Worm (Caenorhabditis elegans) whole organism, midembryonic: ENCODE results near the gene trpp-5.

Experiments used
- T22C8.4 ChIP-seq: fragments of 200-800 bp; sonication (Bioruptor generic); IDR thresholded peaks from 2 replicates; pipeline ENCODE4 v1.3.6; 2022; ENCODE audit warnings: missing genetic modification characterization, missing compliant biosample characterization
- cog-1 ChIP-seq: sonication (generic microtip); optimal IDR thresholded peaks from 2 replicates; lab custom pipeline; 2016; ENCODE audit warnings: missing genetic modification characterization, missing compliant biosample characterization
- flt-1 ChIP-seq: fragments of 200-800 bp; sonication (Bioruptor generic); IDR thresholded peaks from 2 replicates; pipeline ENCODE4 v1.3.6; 2022; ENCODE audit warnings: missing genetic modification characterization, missing compliant biosample characterization
- klf-2 ChIP-seq: fragments of 200-800 bp; sonication (Bioruptor generic); conservative IDR thresholded peaks from 2 replicates; pipeline ENCODE4 v1.3.6; 2022; ENCODE audit warnings: missing genetic modification reagents, missing genetic modification characterization, missing compliant biosample characterization
- med-1 ChIP-seq: sonication (generic microtip); optimal IDR thresholded peaks from 2 replicates; lab custom pipeline; 2017; ENCODE audit warnings: missing genetic modification characterization, mild to moderate bottlenecking, missing compliant biosample characterization, antibody characterized with exemption, missing genetic modification reagents; ENCODE audit not compliant: insufficient read depth
- ref-1 ChIP-seq: fragments of 200-800 bp; sonication (Bioruptor generic); conservative IDR thresholded peaks from 2 replicates; pipeline ENCODE4 v1.3.6; 2022; ENCODE audit warnings: missing genetic modification reagents, missing genetic modification characterization, missing compliant biosample characterization
- tab-1 ChIP-seq: fragments of 200-800 bp; sonication (Bioruptor generic); IDR thresholded peaks from 2 replicates; pipeline ENCODE4 v1.3.6; 2022; ENCODE audit warnings: missing genetic modification characterization, missing compliant biosample characterization
- ztf-23 ChIP-seq: fragments of 200-800 bp; sonication (Bioruptor generic); IDR thresholded peaks from 2 replicates; pipeline ENCODE4 v1.3.6; 2022; ENCODE audit warnings: missing genetic modification reagents, missing genetic modification characterization, missing compliant biosample characterization
- ztf-29 ChIP-seq: fragments of 200-800 bp; sonication (Bioruptor generic); IDR thresholded peaks from 2 replicates; pipeline ENCODE4 v1.3.6; 2022; ENCODE audit warnings: missing genetic modification reagents, missing genetic modification characterization, missing compliant biosample characterization

The trpp-5 gene

ce11 chrII:12202281-12202680 is at the start of gene trpp-5:
Gene trpp-5, minus strand, starts transcription at chrII:12202381.
- TF ChIP-seq med-1 (no peak), ztf-29 (GFP tag; lab: Robert Waterston, UW) (no peak), T22C8.4 (GFP tag; lab: Robert Waterston, UW) (no peak), flt-1 (GFP tag; lab: Robert Waterston, UW) (no peak), ref-1 (no peak), tab-1 (GFP tag; lab: Robert Waterston, UW) (no peak), cog-1 (tag; lab: Kevin White, UChicago) (no peak), ztf-23 (no peak), klf-2 (GFP tag; lab: Robert Waterston, UW) (no peak)

DNA sequence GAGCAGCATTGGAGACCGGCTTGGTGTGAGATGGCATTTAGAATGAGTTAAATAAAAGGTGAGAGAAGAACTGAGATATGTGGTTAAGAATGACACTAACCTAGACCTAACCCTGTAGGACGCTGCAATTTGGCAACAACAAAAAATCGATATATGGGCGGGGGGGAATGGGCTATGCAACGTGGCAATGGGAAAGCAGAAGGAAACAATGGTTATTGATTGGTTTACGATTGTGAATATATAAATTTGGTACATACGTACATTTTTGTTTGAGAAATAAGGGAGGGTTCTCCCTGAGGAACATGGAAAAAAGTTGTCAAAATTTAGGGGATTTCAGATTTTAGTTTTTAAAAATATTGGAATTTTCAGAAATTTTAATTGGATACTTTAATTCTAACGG is 46.9 kb upstream of the trpp-5 start, which contains the start of gene tag-276:
Gene tag-276 (minus strand): TSS at position 101 of the 400 bp plus-strand sequence.
- no peak for TF ChIP-seq T22C8.4 (GFP tag; lab: Robert Waterston, UW)

- TF ChIP-seq klf-2 (GFP tag; lab: Robert Waterston, UW): no peak
- no peak for TF ChIP-seq ztf-23
- no peak for TF ChIP-seq med-1
- TF ChIP-seq tab-1 (GFP tag; lab: Robert Waterston, UW): peak; percentile 54; the same call in 1 of the 2 replicates
- no peak for TF ChIP-seq flt-1 (GFP tag; lab: Robert Waterston, UW)
Observed at ce11 chrII:12242551-12242950, 40.4 kb upstream of the trpp-5 start, which contains the start of gene Y57A10A.24. Gene Y57A10A.24, plus strand, starts transcription at chrII:12242946.

DNA sequence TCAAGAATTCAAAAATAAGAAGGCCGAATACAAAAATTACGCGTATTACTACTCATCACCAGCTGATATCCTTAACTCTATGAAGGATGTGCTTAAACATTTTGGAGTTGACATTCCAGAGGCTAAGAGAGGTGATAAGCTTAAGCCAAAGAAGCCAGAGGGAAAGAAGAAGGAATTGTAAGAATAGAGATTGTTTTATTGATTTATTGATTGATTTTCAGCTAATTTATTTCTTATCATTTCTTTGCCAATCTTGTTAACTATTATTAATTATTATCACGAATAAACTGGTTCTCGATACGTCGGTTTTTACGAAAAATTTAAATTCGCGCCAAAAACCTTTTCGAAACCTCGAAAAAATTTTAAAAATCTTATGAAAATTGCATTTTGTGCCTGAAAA is 39.6 kb upstream of the trpp-5 start:
- TF ChIP-seq klf-2 (GFP tag; lab: Robert Waterston, UW) (no peak), tab-1 (GFP tag; lab: Robert Waterston, UW) (no peak), ztf-29 (GFP tag; lab: Robert Waterston, UW) (no peak), med-1 (no peak), cog-1 (tag; lab: Kevin White, UChicago) (no peak), ref-1 (no peak), T22C8.4 (GFP tag; lab: Robert Waterston, UW) (no peak), flt-1 (GFP tag; lab: Robert Waterston, UW) (no peak), ztf-23 (no peak)

- no peak for TF ChIP-seq ztf-29 (GFP tag; lab: Robert Waterston, UW)
- TF ChIP-seq klf-2 (GFP tag; lab: Robert Waterston, UW): no peak
- TF ChIP-seq T22C8.4 (GFP tag; lab: Robert Waterston, UW): no peak
- no peak for TF ChIP-seq med-1
- no peak for TF ChIP-seq ztf-23
- TF ChIP-seq flt-1 (GFP tag; lab: Robert Waterston, UW): no peak
- no peak for TF ChIP-seq cog-1 (tag; lab: Kevin White, UChicago)
- TF ChIP-seq tab-1 (GFP tag; lab: Robert Waterston, UW): no peak
- TF ChIP-seq ref-1: no peak
Observed at ce11 chrII:12240088-12240487, 37.9 kb upstream of the trpp-5 start, which contains the start of gene txdc-12.1. Gene txdc-12.1, plus strand, starts transcription at chrII:12240388.

DNA sequence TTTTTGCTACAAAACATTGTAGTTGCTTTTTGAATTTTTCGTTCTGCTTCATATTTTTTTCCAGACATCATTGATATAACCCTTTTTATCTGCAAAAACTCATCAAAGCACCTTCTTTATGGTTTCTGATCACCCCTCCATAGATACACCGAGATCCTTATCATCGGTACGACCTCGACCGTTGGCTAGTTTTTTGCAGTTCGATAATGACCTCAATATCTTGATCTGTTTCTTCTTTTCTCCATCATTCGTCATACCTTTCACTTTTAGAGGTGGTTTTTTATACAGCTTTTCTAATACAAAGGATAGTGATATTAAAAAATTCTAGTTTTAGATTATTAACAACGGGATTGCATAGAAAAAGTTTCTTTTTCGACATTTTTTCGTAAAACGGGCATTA is 37.3 kb upstream of the trpp-5 start:
- TF ChIP-seq tab-1 (GFP tag; lab: Robert Waterston, UW) (no peak), med-1 (no peak), ref-1 (no peak), ztf-29 (GFP tag; lab: Robert Waterston, UW) (no peak), cog-1 (tag; lab: Kevin White, UChicago) (no peak), flt-1 (GFP tag; lab: Robert Waterston, UW) (no peak), ztf-23 (no peak), T22C8.4 (GFP tag; lab: Robert Waterston, UW) (no peak), klf-2 (GFP tag; lab: Robert Waterston, UW) (no peak)

ce11 chrII:12237555-12237954 is 35.4 kb upstream of the trpp-5 start:
- TF ChIP-seq klf-2 (GFP tag; lab: Robert Waterston, UW) (no peak), tab-1 (GFP tag; lab: Robert Waterston, UW) (no peak), ztf-29 (GFP tag; lab: Robert Waterston, UW) (no peak), ref-1 (no peak), flt-1 (GFP tag; lab: Robert Waterston, UW) (no peak)

DNA sequence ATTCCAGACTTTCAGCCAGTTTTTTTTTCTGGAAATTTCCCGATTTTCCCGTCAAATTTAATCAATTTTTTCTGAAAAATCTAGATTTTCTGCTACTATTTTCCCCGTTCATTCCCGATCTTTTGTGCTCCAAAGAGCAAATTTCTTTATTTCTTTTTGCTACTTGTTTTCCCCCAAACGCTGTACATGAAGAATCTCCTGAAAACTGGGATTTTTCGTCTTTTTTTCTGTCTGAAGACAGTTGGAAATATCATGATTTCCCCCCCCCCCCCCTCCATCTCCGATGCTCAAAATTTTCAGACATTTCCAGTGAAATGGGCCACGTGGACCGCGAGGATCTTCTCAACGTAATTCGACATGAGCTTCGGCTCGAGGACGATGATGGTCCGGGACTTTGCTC is 25.8 kb upstream of the trpp-5 start, which contains the start of gene sinh-1:
Gene sinh-1 (plus strand): TSS at position 301 of the 400 bp plus-strand sequence.
- no peak for TF ChIP-seq med-1
- no peak for TF ChIP-seq ref-1

DNA sequence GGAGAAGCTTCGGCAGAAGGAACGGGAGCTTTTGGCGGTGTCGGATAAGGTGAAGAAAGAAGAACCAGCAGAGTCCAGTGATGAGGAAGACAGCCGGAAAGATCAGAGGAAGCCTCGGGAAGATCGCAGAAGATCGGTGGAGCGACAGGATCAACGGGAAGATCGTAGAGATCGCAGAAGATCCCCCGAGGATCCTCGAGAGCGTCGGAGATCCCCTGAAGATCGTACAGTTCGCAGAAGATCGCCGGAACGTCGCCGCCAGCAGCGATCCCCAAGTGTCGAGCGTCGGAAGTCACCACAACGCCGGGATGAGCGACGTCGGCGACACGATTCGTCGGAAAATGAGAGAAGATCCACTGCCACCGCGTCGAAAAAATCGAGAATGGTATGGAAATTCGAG is 24.0 kb upstream of the trpp-5 start:
- no peak for TF ChIP-seq med-1
- TF ChIP-seq T22C8.4 (GFP tag; lab: Robert Waterston, UW): no peak
- no peak for TF ChIP-seq cog-1 (tag; lab: Kevin White, UChicago)
- no peak for TF ChIP-seq ztf-29 (GFP tag; lab: Robert Waterston, UW)
- TF ChIP-seq klf-2 (GFP tag; lab: Robert Waterston, UW): no peak
- no peak for TF ChIP-seq ref-1
- no peak for TF ChIP-seq ztf-23
- no peak for TF ChIP-seq flt-1 (GFP tag; lab: Robert Waterston, UW)
- no peak for TF ChIP-seq tab-1 (GFP tag; lab: Robert Waterston, UW)

- TF ChIP-seq cog-1 (tag; lab: Kevin White, UChicago): no peak
- TF ChIP-seq T22C8.4 (GFP tag; lab: Robert Waterston, UW): no peak
- no peak for TF ChIP-seq flt-1 (GFP tag; lab: Robert Waterston, UW)
- TF ChIP-seq ztf-29 (GFP tag; lab: Robert Waterston, UW): no peak
Observed at ce11 chrII:12224916-12225406, 22.8 kb upstream of the trpp-5 start, which contains the start of the genes pqn-87 and rsr-2. Gene pqn-87, minus strand, starts transcription at chrII:12225086. Gene rsr-2, plus strand, starts transcription at chrII:12225356.

- 0 out of 2 replicates have a peak, but pooled peaks have one; percentile 61 for TF ChIP-seq tab-1 (GFP tag; lab: Robert Waterston, UW)
- TF ChIP-seq T22C8.4 (GFP tag; lab: Robert Waterston, UW): no peak
- TF ChIP-seq cog-1 (tag; lab: Kevin White, UChicago): peak; percentile 61
- TF ChIP-seq ref-1: no peak
- no peak for TF ChIP-seq klf-2 (GFP tag; lab: Robert Waterston, UW)
- TF ChIP-seq flt-1 (GFP tag; lab: Robert Waterston, UW): peak; percentile 71; the same call in 1 of the 2 replicates
- no peak for TF ChIP-seq ztf-29 (GFP tag; lab: Robert Waterston, UW)
Observed at ce11 chrII:12222524-12222923, 20.3 kb upstream of the trpp-5 start.
